Worm (Caenorhabditis elegans): ENCODE data around the gene Y57E12B.10.

Gene Y57E12B.10

DNA sequence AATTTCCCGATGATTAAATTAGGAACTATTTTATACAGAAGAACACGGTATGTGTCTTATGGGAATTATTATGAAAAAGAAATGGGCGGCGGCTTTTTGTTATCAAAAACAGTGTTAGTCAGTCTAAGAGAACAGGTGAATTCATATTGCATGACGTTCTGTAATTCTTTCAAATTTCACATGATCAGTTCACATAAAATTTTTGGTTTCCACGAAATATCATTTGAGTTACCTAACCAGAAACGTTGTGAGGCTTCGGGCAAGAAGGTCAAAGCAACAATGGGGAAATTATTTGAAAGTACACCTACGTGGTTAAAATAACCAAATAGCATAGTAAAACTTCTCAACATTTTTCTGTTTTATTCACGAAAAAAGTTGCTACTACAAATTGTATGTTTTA lies at the start of gene Y57E12B.10:
TSS of gene Y57E12B.10 (minus strand) at position 101 of the 400 bp plus-strand sequence.
- TF ChIP-seq che-1 (tag; optimal IDR thresholded peaks at IDR 0.05) (no peak), hlh-15 (tag; optimal IDR thresholded peaks at IDR 0.05) (no peak)

DNA sequence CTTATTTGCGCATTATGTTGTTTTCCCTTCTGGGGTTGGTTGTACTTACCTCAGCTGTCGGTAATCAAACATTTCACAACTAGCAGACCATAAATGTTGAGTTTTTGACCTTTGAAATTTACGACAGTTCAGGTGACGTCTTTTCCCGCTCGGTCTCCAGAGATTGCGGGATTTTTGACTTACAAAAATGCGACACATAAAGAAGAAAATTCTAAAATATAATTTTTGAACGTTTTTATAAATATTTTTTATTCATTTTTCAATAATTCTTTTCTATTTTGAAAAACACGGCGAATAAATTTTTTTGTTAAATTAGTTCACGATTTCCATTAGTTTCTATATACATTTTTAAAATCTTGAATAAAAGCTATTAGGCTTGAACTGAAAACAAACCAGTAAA lies 47.0 kb upstream of the Y57E12B.10 start, which contains the start of gene nhr-161:
TSS of gene nhr-161 (minus strand) at position 101 of the 400 bp plus-strand sequence.
- TF ChIP-seq ceh-9 (tag; optimal IDR thresholded peaks at IDR 0.05) = no peak
- no peak for TF ChIP-seq ceh-24 (tag; optimal IDR thresholded peaks at IDR 0.05)
- no peak for TF ChIP-seq fkh-10 (GFP tag; optimal IDR thresholded peaks at IDR 0.05)
- no peak for TF ChIP-seq elt-2 (tag; optimal IDR thresholded peaks at IDR 0.05)
- TF ChIP-seq dve-1 (tag; optimal IDR thresholded peaks at IDR 0.05) = no peak
- no peak for TF ChIP-seq ttx-3 (tag; optimal IDR thresholded peaks at IDR 0.05)
- TF ChIP-seq nhr-232 (tag; optimal IDR thresholded peaks at IDR 0.05) = no peak

DNA sequence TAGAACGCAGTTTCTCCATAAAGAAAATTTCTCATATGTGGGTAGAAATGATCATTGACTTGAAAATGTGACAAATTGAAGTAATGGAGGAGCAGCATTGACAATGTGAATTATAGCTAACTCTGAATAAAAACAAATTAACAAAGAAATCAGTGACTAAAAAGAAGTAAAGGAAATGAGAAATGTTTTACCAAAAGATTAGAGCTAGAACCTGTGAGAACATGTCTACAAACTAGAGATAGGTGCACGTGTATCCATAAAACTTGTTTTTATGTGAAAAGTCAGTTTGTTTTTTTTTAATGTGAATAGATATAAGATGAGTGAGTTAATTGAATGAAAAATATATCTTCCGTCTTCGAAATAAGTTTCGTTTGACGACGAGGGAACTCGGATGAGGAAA lies 43.2 kb upstream of the Y57E12B.10 start, which contains the start of gene sre-12:
TSS of gene sre-12 (minus strand) at position 101 of the 400 bp plus-strand sequence.
- TF ChIP-seq elt-2 (tag; optimal IDR thresholded peaks at IDR 0.05) (no peak), odd-2 (tag; optimal IDR thresholded peaks at IDR 0.05) (no peak), pat-9 (tag; optimal IDR thresholded peaks at IDR 0.05) (no peak), ref-2 (tag; optimal IDR thresholded peaks at IDR 0.05) (no peak), T23F11.4 (GFP tag; optimal IDR thresholded peaks at IDR 0.05) (no peak), gmeb-2 (tag; optimal IDR thresholded peaks at IDR 0.05) (no peak), fax-1 (tag; optimal IDR thresholded peaks at IDR 0.05) (no peak), unc-3 (GFP tag; conservative IDR thresholded peaks at IDR 0.05) (no peak), unc-3 (tag; optimal IDR thresholded peaks at IDR 0.05) (no peak), C38D4.7 (GFP tag; optimal IDR thresholded peaks at IDR 0.05) (no peak), hlh-15 (tag; optimal IDR thresholded peaks at IDR 0.05) (no peak), eyg-1 (tag; optimal IDR thresholded peaks at IDR 0.05) (no peak), ceh-19 (GFP tag; optimal IDR thresholded peaks at IDR 0.05) (no peak), madf-2 (tag; optimal IDR thresholded peaks at IDR 0.05) (no peak), mec-3 (tag; optimal IDR thresholded peaks at IDR 0.05; ENCODE audit: borderline replicate concordance) (no peak), nhr-232 (tag; optimal IDR thresholded peaks at IDR 0.05) (no peak), hlh-6 (tag; optimal IDR thresholded peaks at IDR 0.05) (no peak), ztf-16 (tag; optimal IDR thresholded peaks at IDR 0.05) (no peak)

DNA sequence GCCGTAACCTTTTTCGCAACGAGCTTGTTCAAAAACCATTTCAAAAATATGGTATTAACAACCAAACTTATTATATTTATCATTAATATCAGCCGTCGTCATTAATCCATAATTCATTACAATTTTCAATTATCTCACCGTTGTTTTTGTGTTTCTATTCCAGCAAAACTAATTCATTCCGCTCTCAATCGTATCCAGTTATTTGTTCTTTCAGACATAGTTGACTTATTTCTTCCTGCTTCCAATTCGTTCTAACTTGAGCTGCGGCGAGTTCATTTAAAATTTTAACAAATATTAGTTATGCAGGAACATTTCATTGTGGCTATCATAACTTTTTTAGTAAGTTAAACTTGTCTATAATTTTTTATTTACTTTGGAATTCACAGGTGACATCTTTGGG lies 40.3 kb upstream of the Y57E12B.10 start, which contains the start of gene srx-16:
TSS of gene srx-16 (plus strand) at position 301 of the 400 bp plus-strand sequence.
- no peak for TF ChIP-seq hlh-15 (tag; optimal IDR thresholded peaks at IDR 0.05)
- no peak for TF ChIP-seq pha-4 (tag; optimal IDR thresholded peaks at IDR 0.05)
- no peak for TF ChIP-seq pag-3 (tag; optimal IDR thresholded peaks at IDR 0.05; ENCODE audit: borderline replicate concordance)
- TF ChIP-seq eyg-1 (tag; optimal IDR thresholded peaks at IDR 0.05) = no peak
- no peak for TF ChIP-seq syd-9 (tag; optimal IDR thresholded peaks at IDR 0.05)
- TF ChIP-seq K09A11.1 (tag; optimal IDR thresholded peaks at IDR 0.05; ENCODE audit: insufficient read depth) = no peak
- no peak for TF ChIP-seq hlh-30 (tag; optimal IDR thresholded peaks at IDR 0.05; ENCODE audit: insufficient read depth)
- no peak for TF ChIP-seq hlh-6 (tag; optimal IDR thresholded peaks at IDR 0.05)
- TF ChIP-seq sox-2 (GFP tag; IDR thresholded peaks at IDR 0.05) = no peak
- TF ChIP-seq ama-1 (optimal IDR thresholded peaks at IDR 0.05) = no peak
- TF ChIP-seq ceh-24 (tag; optimal IDR thresholded peaks at IDR 0.05) = no peak
- no peak for TF ChIP-seq madf-2 (tag; optimal IDR thresholded peaks at IDR 0.05)
- TF ChIP-seq ceh-18 (tag; optimal IDR thresholded peaks at IDR 0.05) = no peak
- no peak for TF ChIP-seq unc-3 (GFP tag; conservative IDR thresholded peaks at IDR 0.05)
- TF ChIP-seq unc-3 (tag; optimal IDR thresholded peaks at IDR 0.05) = no peak
- no peak for TF ChIP-seq fkh-10 (GFP tag; optimal IDR thresholded peaks at IDR 0.05)
- TF ChIP-seq npax-4 (tag; optimal IDR thresholded peaks at IDR 0.05) = no peak
- TF ChIP-seq fax-1 (tag; optimal IDR thresholded peaks at IDR 0.05) = no peak
- TF ChIP-seq sox-4 (tag; optimal IDR thresholded peaks at IDR 0.05) = no peak

DNA sequence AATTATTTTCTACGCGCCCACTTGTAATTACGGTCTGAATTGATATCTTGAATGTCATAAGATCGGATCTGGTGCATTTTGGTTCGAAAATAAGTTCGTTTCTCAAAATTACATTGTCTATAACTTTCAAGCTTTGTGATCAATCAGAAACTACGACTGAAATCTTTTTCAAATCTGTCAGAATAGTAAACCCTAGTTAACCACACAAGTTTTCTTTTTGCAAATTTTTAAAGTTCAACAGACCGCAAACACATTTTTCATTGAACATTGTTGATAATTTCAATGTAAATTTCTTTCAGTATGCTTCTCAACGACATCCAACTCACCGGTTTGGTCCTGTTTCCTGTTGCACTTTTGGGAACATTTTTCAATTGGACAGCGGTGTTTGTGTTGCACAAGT lies 35.8 kb upstream of the Y57E12B.10 start, which contains the start of gene srx-59:
TSS of gene srx-59 (plus strand) at position 301 of the 400 bp plus-strand sequence.
- TF ChIP-seq lin-11 (tag; optimal IDR thresholded peaks at IDR 0.05) (no peak), ceh-6 (GFP tag; optimal IDR thresholded peaks at IDR 0.05) (no peak), pat-9 (tag; optimal IDR thresholded peaks at IDR 0.05) (no peak), ceh-45 (GFP tag; IDR thresholded peaks at IDR 0.05) (no peak), F13H6.1 (tag; optimal IDR thresholded peaks at IDR 0.05) (no peak), odd-2 (tag; optimal IDR thresholded peaks at IDR 0.05) (no peak), ets-4 (tag; optimal IDR thresholded peaks at IDR 0.05) (no peak), lim-6 (tag; optimal IDR thresholded peaks at IDR 0.05) (no peak), gmeb-2 (tag; optimal IDR thresholded peaks at IDR 0.05) (no peak), ceh-18 (tag; optimal IDR thresholded peaks at IDR 0.05) (no peak)
